Worm (Caenorhabditis elegans): ENCODE measurements around the gene R08A2.2.
A peak's percentile ranks its signal among the peaks of the same experiment; 100 is the strongest.

Gene R08A2.2

DNA sequence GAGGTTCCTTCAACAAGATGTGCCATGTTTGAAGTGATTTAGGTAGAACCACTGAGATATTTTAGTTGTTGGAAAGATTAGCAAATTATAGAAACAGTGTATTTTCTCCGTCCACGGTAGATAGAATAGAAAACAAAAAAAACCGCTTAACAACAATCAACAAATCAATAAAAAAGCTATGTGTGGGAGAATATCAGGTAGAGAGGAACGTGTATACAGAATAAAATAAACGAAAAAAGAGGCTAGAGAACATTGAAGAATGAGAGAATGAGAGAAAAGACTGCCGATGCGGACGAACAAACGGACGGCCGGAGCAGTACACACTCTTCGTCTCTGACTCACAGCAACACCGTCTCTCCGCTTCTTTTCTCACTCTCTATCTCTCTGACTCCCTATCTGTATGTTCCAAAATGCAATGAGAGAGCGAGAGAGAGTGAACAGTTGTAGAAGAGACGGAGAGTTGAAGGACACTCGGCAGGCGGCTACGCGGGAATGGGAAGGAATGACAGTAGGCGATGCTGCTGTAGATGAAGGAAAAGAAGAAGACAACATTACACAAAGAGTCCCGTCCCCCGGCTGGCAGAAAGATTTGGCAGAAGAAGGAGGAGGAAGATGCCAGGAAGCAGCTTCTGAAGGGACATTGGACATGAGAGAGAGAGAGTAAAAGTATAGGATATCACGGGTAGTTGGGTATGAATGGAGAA, 18.8 kb downstream of the R08A2.2 start, which contains the start of gene unc-112:
unc-112 (minus strand) TSS at position 51 of the 704 bp plus-strand sequence.
- TF ChIP-seq blmp-1 (tag; optimal IDR thresholded peaks at IDR 0.05) (no peak), hlh-1 (tag; optimal IDR thresholded peaks at IDR 0.05) (peak; percentile 98), M03D4.4 (tag; optimal IDR thresholded peaks at IDR 0.05) (peak; percentile 42), snpc-4 (tag; optimal IDR thresholded peaks at IDR 0.05) (no peak), unc-62 (GFP tag; optimal IDR thresholded peaks at IDR 0.05) (peak; percentile 97), lsy-2 (tag; optimal IDR thresholded peaks at IDR 0.05) (peak; percentile 35), cnd-1 (tag; optimal IDR thresholded peaks at IDR 0.05) (peak; percentile 76), nhr-28 (tag; optimal IDR thresholded peaks at IDR 0.05) (no peak), pha-4 (tag; optimal IDR thresholded peaks at IDR 0.05) (peak; percentile 80), nhr-237 (tag; optimal IDR thresholded peaks at IDR 0.05) (peak; percentile 31), ceh-39 (tag; optimal IDR thresholded peaks at IDR 0.05) (peak; percentile 6), mls-2 (tag; optimal IDR thresholded peaks at IDR 0.05) (peak; percentile 89), nhr-76 (tag; optimal IDR thresholded peaks at IDR 0.05) (no peak), ceh-83 (GFP tag; optimal IDR thresholded peaks at IDR 0.05) (no peak), flh-1 (GFP tag; optimal IDR thresholded peaks at IDR 0.05) (no peak), mab-5 (tag; optimal IDR thresholded peaks at IDR 0.05) (no peak), lin-32 (GFP tag; optimal IDR thresholded peaks at IDR 0.05) (no peak), ham-2 (GFP tag; optimal IDR thresholded peaks at IDR 0.05) (peak; percentile 86), nhr-2 (tag; optimal IDR thresholded peaks at IDR 0.05) (peak; percentile 72), bed-3 (GFP tag; optimal IDR thresholded peaks at IDR 0.05) (no peak), tbx-8 (GFP tag; optimal IDR thresholded peaks at IDR 0.05) (no peak), unc-39 (tag; optimal IDR thresholded peaks at IDR 0.05) (no peak), ztf-11 (tag; optimal IDR thresholded peaks at IDR 0.05) (peak; percentile 78), drap-1 (GFP tag; optimal IDR thresholded peaks at IDR 0.05) (peak; percentile 91), lin-13 (tag; optimal IDR thresholded peaks at IDR 0.05) (peak; percentile 15), ces-1 (GFP tag; optimal IDR thresholded peaks at IDR 0.05) (peak; percentile 90), elt-3 (tag; optimal IDR thresholded peaks at IDR 0.05) (peak; percentile 14), mep-1 (tag; optimal IDR thresholded peaks at IDR 0.05) (peak; percentile 66), ceh-43 (GFP tag; optimal IDR thresholded peaks at IDR 0.05) (no peak), elt-1 (tag; optimal IDR thresholded peaks at IDR 0.05; ENCODE audit: borderline replicate concordance, insufficient read depth) (no peak), nhr-12 (tag; optimal IDR thresholded peaks at IDR 0.05) (no peak), zip-8 (tag; optimal IDR thresholded peaks at IDR 0.05) (no peak), sptf-1 (tag; optimal IDR thresholded peaks at IDR 0.05) (peak; percentile 77), unc-120 (tag; optimal IDR thresholded peaks at IDR 0.05; ENCODE audit: poor library complexity, severe bottlenecking) (peak; percentile 99), sem-2 (GFP tag; optimal IDR thresholded peaks at IDR 0.05) (no peak)

DNA sequence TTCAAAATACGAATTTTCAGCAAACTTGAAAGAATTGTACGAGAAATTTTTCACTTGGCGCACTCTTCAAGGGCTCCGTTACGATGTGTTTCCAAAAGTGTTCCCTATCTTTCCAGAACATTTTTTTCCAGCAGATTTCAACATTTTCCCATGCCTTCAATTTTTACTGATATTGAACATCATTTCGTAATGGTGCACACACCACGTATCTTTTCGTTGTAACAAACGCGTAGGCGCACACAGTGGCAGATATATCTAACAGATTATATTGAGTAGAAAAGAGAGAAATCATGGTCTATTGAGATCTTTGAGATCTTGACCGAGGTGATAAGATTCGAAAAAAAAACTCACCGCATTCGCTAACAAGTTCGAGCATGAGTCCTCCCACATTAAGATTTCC, 19.8 kb downstream of the R08A2.2 start:
- TF ChIP-seq nhr-2 (tag; optimal IDR thresholded peaks at IDR 0.05) (no peak), flh-1 (GFP tag; optimal IDR thresholded peaks at IDR 0.05) (no peak), cnd-1 (tag; optimal IDR thresholded peaks at IDR 0.05) (no peak), lin-32 (GFP tag; optimal IDR thresholded peaks at IDR 0.05) (no peak), snpc-4 (tag; optimal IDR thresholded peaks at IDR 0.05) (no peak), unc-62 (GFP tag; optimal IDR thresholded peaks at IDR 0.05) (peak; percentile 32), nhr-28 (tag; optimal IDR thresholded peaks at IDR 0.05) (no peak), hlh-1 (tag; optimal IDR thresholded peaks at IDR 0.05) (peak; percentile 50), unc-120 (tag; optimal IDR thresholded peaks at IDR 0.05; ENCODE audit: poor library complexity, severe bottlenecking) (peak; percentile 35), ztf-11 (tag; optimal IDR thresholded peaks at IDR 0.05) (no peak)

DNA sequence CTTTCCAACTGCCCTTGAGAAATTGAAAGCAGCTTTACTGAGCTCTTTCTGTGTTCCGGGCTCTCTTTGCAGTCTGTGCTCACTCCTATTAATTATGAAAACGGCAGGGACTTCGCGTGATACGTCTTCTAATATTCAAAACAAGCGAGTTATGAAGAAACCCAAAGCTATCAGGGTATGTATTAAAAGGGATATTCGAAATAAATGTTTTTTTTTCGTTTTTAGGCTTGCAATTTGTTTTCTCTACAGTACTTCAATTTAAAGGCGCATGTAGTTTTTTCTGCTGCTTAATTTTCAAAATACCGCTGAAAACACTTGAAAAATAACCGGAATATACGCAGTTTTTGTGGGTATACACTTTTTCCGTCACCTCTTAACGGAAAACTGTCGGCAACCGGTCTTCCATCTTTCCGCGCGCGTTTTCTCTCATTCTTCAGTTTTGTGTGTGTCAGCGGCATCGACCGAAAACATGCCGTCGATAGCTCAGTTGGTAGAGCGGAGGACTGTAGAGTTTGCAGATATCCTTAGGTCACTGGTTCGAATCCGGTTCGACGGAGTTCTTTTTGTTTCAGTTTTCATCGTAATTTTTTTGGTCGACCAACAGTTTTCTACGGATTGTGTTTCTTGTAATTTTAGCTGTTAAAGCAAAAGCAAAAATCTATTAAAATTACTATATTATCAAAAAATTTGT, 26.3 kb downstream of the R08A2.2 start, which contains the start of gene gasr-8:
gasr-8 (plus strand) TSS at position 51 of the 691 bp plus-strand sequence.
- no peak for TF ChIP-seq lin-32 (GFP tag; optimal IDR thresholded peaks at IDR 0.05)
- no peak for TF ChIP-seq mab-5 (tag; optimal IDR thresholded peaks at IDR 0.05)
- TF ChIP-seq M03D4.4 (tag; optimal IDR thresholded peaks at IDR 0.05): peak; percentile 54
- no peak for TF ChIP-seq ceh-43 (GFP tag; optimal IDR thresholded peaks at IDR 0.05)
- no peak for TF ChIP-seq ztf-11 (tag; optimal IDR thresholded peaks at IDR 0.05)
- TF ChIP-seq mls-2 (tag; optimal IDR thresholded peaks at IDR 0.05): no peak
- no peak for TF ChIP-seq unc-120 (tag; optimal IDR thresholded peaks at IDR 0.05; ENCODE audit: poor library complexity, severe bottlenecking)
- no peak for TF ChIP-seq lin-13 (tag; optimal IDR thresholded peaks at IDR 0.05)
- no peak for TF ChIP-seq unc-62 (GFP tag; optimal IDR thresholded peaks at IDR 0.05)
- peak; percentile 51 for TF ChIP-seq sem-2 (GFP tag; optimal IDR thresholded peaks at IDR 0.05)
- TF ChIP-seq zip-8 (tag; optimal IDR thresholded peaks at IDR 0.05): no peak
- TF ChIP-seq lsy-2 (tag; optimal IDR thresholded peaks at IDR 0.05): peak; percentile 7
- TF ChIP-seq nhr-12 (tag; optimal IDR thresholded peaks at IDR 0.05): no peak
- TF ChIP-seq drap-1 (GFP tag; optimal IDR thresholded peaks at IDR 0.05): peak; percentile 88
- no peak for TF ChIP-seq unc-39 (tag; optimal IDR thresholded peaks at IDR 0.05)
- TF ChIP-seq ceh-83 (GFP tag; optimal IDR thresholded peaks at IDR 0.05): peak; percentile 85
- TF ChIP-seq ham-2 (GFP tag; optimal IDR thresholded peaks at IDR 0.05): no peak
- no peak for TF ChIP-seq nhr-237 (tag; optimal IDR thresholded peaks at IDR 0.05)
- TF ChIP-seq hlh-1 (tag; optimal IDR thresholded peaks at IDR 0.05): no peak
- no peak for TF ChIP-seq nhr-2 (tag; optimal IDR thresholded peaks at IDR 0.05)
- peak; percentile 54 for TF ChIP-seq tbx-8 (GFP tag; optimal IDR thresholded peaks at IDR 0.05)
- TF ChIP-seq sptf-1 (tag; optimal IDR thresholded peaks at IDR 0.05): peak; percentile 6
- TF ChIP-seq nhr-76 (tag; optimal IDR thresholded peaks at IDR 0.05): no peak
- no peak for TF ChIP-seq nhr-28 (tag; optimal IDR thresholded peaks at IDR 0.05)
- no peak for TF ChIP-seq ces-1 (GFP tag; optimal IDR thresholded peaks at IDR 0.05)
- peak; percentile 8 for TF ChIP-seq elt-1 (tag; optimal IDR thresholded peaks at IDR 0.05; ENCODE audit: borderline replicate concordance, insufficient read depth)
- no peak for TF ChIP-seq flh-1 (GFP tag; optimal IDR thresholded peaks at IDR 0.05)
- peak; percentile 75 for TF ChIP-seq cnd-1 (tag; optimal IDR thresholded peaks at IDR 0.05)
- no peak for TF ChIP-seq snpc-4 (tag; optimal IDR thresholded peaks at IDR 0.05)
- no peak for TF ChIP-seq elt-3 (tag; optimal IDR thresholded peaks at IDR 0.05)
- peak; percentile 44 for TF ChIP-seq bed-3 (GFP tag; optimal IDR thresholded peaks at IDR 0.05)
- TF ChIP-seq mep-1 (tag; optimal IDR thresholded peaks at IDR 0.05): peak; percentile 6
- TF ChIP-seq ceh-39 (tag; optimal IDR thresholded peaks at IDR 0.05): no peak
- no peak for TF ChIP-seq pha-4 (tag; optimal IDR thresholded peaks at IDR 0.05)
- TF ChIP-seq blmp-1 (tag; optimal IDR thresholded peaks at IDR 0.05): no peak
